Fruit fly (Drosophila melanogaster): ENCODE measurements around the gene CG13737.
A peak's percentile ranks its signal among the peaks of the same experiment; 100 is the strongest.

CG13737 gene

dm6 chr3L:13919794-13920631, 41.2 kb downstream of the CG13737 start (continued):
- TF ChIP-seq CG14965 (GFP tag; optimal IDR thresholded peaks at IDR 0.05; ENCODE audit: borderline replicate concordance) = no peak
- TF ChIP-seq CG10147 (GFP tag; optimal IDR thresholded peaks at IDR 0.05) = peak; percentile 95
- TF ChIP-seq mld (GFP tag; IDR thresholded peaks at IDR 0.05; ENCODE audit: partially characterized antibody) = 0 out of 3 replicates have a peak, but pooled peaks have one; percentile 46
- TF ChIP-seq fd3F (GFP tag; optimal IDR thresholded peaks at IDR 0.05) = peak; percentile 87
- TF ChIP-seq CG13894 (tag; optimal IDR thresholded peaks at IDR 0.05) = peak; percentile 67
- TF ChIP-seq ftz-f1 (GFP tag; optimal IDR thresholded peaks at IDR 0.05) = no peak
- peak; percentile 83 for TF ChIP-seq ewg (GFP tag; optimal IDR thresholded peaks at IDR 0.05)
- TF ChIP-seq CG14710 (tag; optimal IDR thresholded peaks at IDR 0.05) = peak; percentile 95
- no peak for TF ChIP-seq Neu2 (GFP tag; optimal IDR thresholded peaks at IDR 0.05; ENCODE audit: borderline replicate concordance)
- TF ChIP-seq slou (GFP tag; optimal IDR thresholded peaks at IDR 0.05) = peak; percentile 71
- peak; percentile 92 for TF ChIP-seq CG13624 (GFP tag; optimal IDR thresholded peaks at IDR 0.05)
- TF ChIP-seq CG4282 (GFP tag; optimal IDR thresholded peaks at IDR 0.05) = peak; percentile 48
- peak; percentile 87 for TF ChIP-seq Mes4 (GFP tag; optimal IDR thresholded peaks at IDR 0.05)
- peak; percentile 64 for TF ChIP-seq onecut (GFP tag; IDR thresholded peaks at IDR 0.05)
- peak; percentile 82 for TF ChIP-seq Nf-YB (GFP tag; optimal IDR thresholded peaks at IDR 0.05)
- TF ChIP-seq psq (GFP tag; optimal IDR thresholded peaks at IDR 0.05) = peak; percentile 70
- TF ChIP-seq nerfin-1 (tag; optimal IDR thresholded peaks at IDR 0.05) = peak; percentile 89
- peak; percentile 72 for TF ChIP-seq CG31388 (GFP tag; optimal IDR thresholded peaks at IDR 0.05)
- peak; percentile 94 for TF ChIP-seq BtbVII (GFP tag; optimal IDR thresholded peaks at IDR 0.05)
- TF ChIP-seq her (GFP tag; optimal IDR thresholded peaks at IDR 0.05) = peak; percentile 84
- peak; percentile 13 for TF ChIP-seq fd64A (GFP tag; optimal IDR thresholded peaks at IDR 0.05)
- peak; percentile 83 for TF ChIP-seq Mad (GFP tag; optimal IDR thresholded peaks at IDR 0.05)
- no peak for TF ChIP-seq Dp (GFP tag; optimal IDR thresholded peaks at IDR 0.05)
- TF ChIP-seq row (GFP tag; IDR thresholded peaks at IDR 0.05) = peak; percentile 96
- peak; percentile 48; the same call in 1 of the 2 replicates for TF ChIP-seq Awh (GFP tag; IDR thresholded peaks at IDR 0.05)
- TF ChIP-seq CG2129 (GFP tag; IDR thresholded peaks at IDR 0.05; ENCODE audit: partially characterized antibody) = no peak
- TF ChIP-seq so (GFP tag; IDR thresholded peaks at IDR 0.05) = no peak; the same call in 2 of the 3 replicates
- TF ChIP-seq sens-2 (GFP tag; IDR thresholded peaks at IDR 0.05) = peak; percentile 34; the same call in 1 of the 2 replicates
- no peak for TF ChIP-seq gfzf (GFP tag; optimal IDR thresholded peaks at IDR 0.05)
- TF ChIP-seq YL-1 (GFP tag; optimal IDR thresholded peaks at IDR 0.05) = peak; percentile 70
- TF ChIP-seq pita (GFP tag; optimal IDR thresholded peaks at IDR 0.05) = no peak
- TF ChIP-seq GATAe (GFP tag; conservative IDR thresholded peaks at IDR 0.05) = peak; percentile 48; the same call in 1 of the 2 replicates
- no peak for TF ChIP-seq cad (GFP tag; optimal IDR thresholded peaks at IDR 0.05)
- no peak for TF ChIP-seq pfk (GFP tag; optimal IDR thresholded peaks at IDR 0.05)
- peak; percentile 45 for TF ChIP-seq CG3995 (GFP tag; optimal IDR thresholded peaks at IDR 0.05)
- peak; percentile 85 for TF ChIP-seq Usf (GFP tag; optimal IDR thresholded peaks at IDR 0.05)
- peak; percentile 81 for TF ChIP-seq scrt (GFP tag; optimal IDR thresholded peaks at IDR 0.05)
- TF ChIP-seq hth (optimal IDR thresholded peaks at IDR 0.05) = no peak
- TF ChIP-seq Dek (tag; optimal IDR thresholded peaks at IDR 0.05) = peak; percentile 89
- peak; percentile 89 for TF ChIP-seq CG12155 (GFP tag; optimal IDR thresholded peaks at IDR 0.05)
- TF ChIP-seq schlank (tag; optimal IDR thresholded peaks at IDR 0.05) = peak; percentile 77
- peak in 1 of 2 experiments; percentile 26 for TF ChIP-seq tll (GFP tag; optimal IDR thresholded peaks at IDR 0.05)
- peak; percentile 85 for TF ChIP-seq CG12769 (tag; optimal IDR thresholded peaks at IDR 0.05)
- peak; percentile 73 for TF ChIP-seq CG4730 (GFP tag; IDR thresholded peaks at IDR 0.05)
- no peak for TF ChIP-seq ash1 (GFP tag; optimal IDR thresholded peaks at IDR 0.05)
- peak; percentile 96 for TF ChIP-seq CG9727 (GFP tag; optimal IDR thresholded peaks at IDR 0.05)
- TF ChIP-seq jing (GFP tag; optimal IDR thresholded peaks at IDR 0.05) = peak; percentile 88
- peak; percentile 68; the same call in 2 of the 3 replicates for TF ChIP-seq CG34224 (GFP tag; IDR thresholded peaks at IDR 0.05; ENCODE audit: partially characterized antibody)
